Worm (Caenorhabditis elegans) whole organism, L1 larva: ENCODE measurements around the gene syd-1.

Source experiments
- ets-5 ChIP-seq: fragments of 200-800 bp; sonication (Bioruptor generic); IDR thresholded peaks from 2 replicates; pipeline ENCODE4 v1.3.6; 2022; ENCODE audit warnings: missing genetic modification characterization, missing compliant biosample characterization
- lin-14 ChIP-seq: fragments of 200-800 bp; sonication (Bioruptor generic); optimal IDR thresholded peaks from 2 replicates; lab custom pipeline; 2018; ENCODE audit warnings: mild to moderate bottlenecking, missing genetic modification characterization, moderate library complexity, missing compliant biosample characterization

DNA sequence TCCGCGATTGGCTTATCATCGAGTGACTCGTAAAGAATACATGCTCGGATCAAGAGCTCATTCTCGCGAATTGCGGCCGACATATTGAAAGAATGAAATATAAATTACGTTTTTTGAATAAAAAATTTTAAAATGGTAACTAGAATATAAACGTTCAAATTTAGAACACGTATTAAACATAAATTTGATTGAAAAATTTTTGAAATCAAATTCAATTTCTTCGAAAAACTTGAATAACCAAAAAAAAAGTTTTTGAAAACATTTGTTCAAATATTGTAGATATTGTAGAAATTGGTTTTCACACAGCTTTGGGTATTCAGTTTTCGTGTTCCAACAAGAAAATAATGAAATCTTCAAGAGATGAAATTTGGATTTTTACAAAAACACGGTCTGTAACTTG lies 46.7 kb downstream of the syd-1 start, which contains the start of gene fbxa-224:
- TF ChIP-seq ets-5 (GFP tag; lab: Robert Waterston, UW) (no peak), lin-14 (GFP tag; lab: Kevin White, UChicago) (no peak)
